Fruit fly (Drosophila melanogaster): Measurements from ENCODE around the gene colt.

Gene colt

dm6 chr2L:2765659-2766373 lies 4.1 kb downstream of the colt start, which contains the start of the genes Snx21 and aph-1 (continued):
- TF ChIP-seq cato (GFP tag; optimal IDR thresholded peaks at IDR 0.05; ENCODE audit: borderline replicate concordance), result peak; percentile 90
- TF ChIP-seq lab (GFP tag; optimal IDR thresholded peaks at IDR 0.05), result peak; percentile 95
- peak; percentile 64 for TF ChIP-seq CG15073 (GFP tag; optimal IDR thresholded peaks at IDR 0.05)
- TF ChIP-seq Vsx1 (GFP tag; optimal IDR thresholded peaks at IDR 0.05), result peak; percentile 87
- peak; percentile 76 for TF ChIP-seq CG1792 (GFP tag; optimal IDR thresholded peaks at IDR 0.05)
- peak; percentile 72; the same call in 1 of the 2 replicates for TF ChIP-seq dan (GFP tag; IDR thresholded peaks at IDR 0.05)
- TF ChIP-seq amos (GFP tag; IDR thresholded peaks at IDR 0.05; ENCODE audit: partially characterized antibody), result peak; percentile 40; the same call in 1 of the 2 replicates
- peak; percentile 94 for TF ChIP-seq vvl (GFP tag; IDR thresholded peaks at IDR 0.05)
- TF ChIP-seq dmrt99B (tag; optimal IDR thresholded peaks at IDR 0.05), result peak; percentile 94
- peak; percentile 93 for TF ChIP-seq Dip3 (GFP tag; optimal IDR thresholded peaks at IDR 0.05)
- peak; percentile 75 for TF ChIP-seq CG8765 (GFP tag; IDR thresholded peaks at IDR 0.05)
- TF ChIP-seq bsh (GFP tag; optimal IDR thresholded peaks at IDR 0.05), result peak; percentile 64 to 93
- TF ChIP-seq gfzf (GFP tag; optimal IDR thresholded peaks at IDR 0.05), result peak; percentile 21
- TF ChIP-seq CG16779 (GFP tag; IDR thresholded peaks at IDR 0.05), result peak; percentile 14; the same call in 1 of the 2 replicates
- peak; percentile 77 for TF ChIP-seq NC2β (GFP tag; optimal IDR thresholded peaks at IDR 0.05)
- TF ChIP-seq CG8359 (GFP tag; optimal IDR thresholded peaks at IDR 0.05; ENCODE audit: borderline replicate concordance), result peak; percentile 82
- peak; percentile 93 for TF ChIP-seq phol (tag; optimal IDR thresholded peaks at IDR 0.05)
- peak; percentile 93 for TF ChIP-seq CG4424 (GFP tag; optimal IDR thresholded peaks at IDR 0.05)
- peak; percentile 75 for TF ChIP-seq Deaf1 (tag; optimal IDR thresholded peaks at IDR 0.05)
- TF ChIP-seq wor (GFP tag; IDR thresholded peaks at IDR 0.05), result peak; percentile 75
- peak; percentile 88 for TF ChIP-seq Blimp-1 (GFP tag; optimal IDR thresholded peaks at IDR 0.05)
- TF ChIP-seq CG6689 (GFP tag; IDR thresholded peaks at IDR 0.05), result peak; percentile 91
- peak; percentile 63 for TF ChIP-seq schlank (tag; optimal IDR thresholded peaks at IDR 0.05)
- peak in 1 of 2 experiments; percentile 90 for TF ChIP-seq Eip74EF (GFP tag; optimal IDR thresholded peaks at IDR 0.05)
- peak; percentile 80 for TF ChIP-seq YL-1 (GFP tag; optimal IDR thresholded peaks at IDR 0.05)
- peak; percentile 81 for TF ChIP-seq al (GFP tag; IDR thresholded peaks at IDR 0.05)
- peak; percentile 89 for TF ChIP-seq cwo (GFP tag; optimal IDR thresholded peaks at IDR 0.05)
- TF ChIP-seq BtbVII (GFP tag; optimal IDR thresholded peaks at IDR 0.05), result peak; percentile 91
- TF ChIP-seq CG11247 (GFP tag; IDR thresholded peaks at IDR 0.05), result peak; percentile 77
- TF ChIP-seq CG15514 (GFP tag; optimal IDR thresholded peaks at IDR 0.05), result peak; percentile 84
- TF ChIP-seq jigr1 (GFP tag; IDR thresholded peaks at IDR 0.05), result peak; percentile 77; the same call in 2 of the 3 replicates
- TF ChIP-seq Scr (GFP tag; IDR thresholded peaks at IDR 0.05; ENCODE audit: partially characterized antibody), result peak; percentile 33; the same call in 1 of the 2 replicates
- TF ChIP-seq HHEX (GFP tag; optimal IDR thresholded peaks at IDR 0.05), result peak; percentile 93
- peak; percentile 34 for TF ChIP-seq ftz-f1 (GFP tag; optimal IDR thresholded peaks at IDR 0.05)
- peak; percentile 91 for TF ChIP-seq Dek (tag; optimal IDR thresholded peaks at IDR 0.05)
- peak; percentile 82 for TF ChIP-seq Fer2 (tag; optimal IDR thresholded peaks at IDR 0.05)
- peak; percentile 77 for TF ChIP-seq Mrtf (GFP tag; IDR thresholded peaks at IDR 0.05)
- peak; percentile 40 for TF ChIP-seq hkb (optimal IDR thresholded peaks at IDR 0.05)
- peak; percentile 91 for TF ChIP-seq hkb (GFP tag; IDR thresholded peaks at IDR 0.05)
- TF ChIP-seq fd102C (GFP tag; optimal IDR thresholded peaks at IDR 0.05), result peak; percentile 28
- no peak for TF ChIP-seq Hr39 (optimal IDR thresholded peaks at IDR 0.05)
- peak; percentile 60 for TF ChIP-seq btn (GFP tag; optimal IDR thresholded peaks at IDR 0.05)
- peak; percentile 49 for TF ChIP-seq CTCF (GFP tag; optimal IDR thresholded peaks at IDR 0.05)
- TF ChIP-seq Dll (GFP tag; IDR thresholded peaks at IDR 0.05; ENCODE audit: partially characterized antibody), result no peak
- peak; percentile 89 for TF ChIP-seq Atf6 (GFP tag; IDR thresholded peaks at IDR 0.05)
- TF ChIP-seq CG18262 (tag; optimal IDR thresholded peaks at IDR 0.05), result peak; percentile 93
- TF ChIP-seq CG32767 (GFP tag; IDR thresholded peaks at IDR 0.05), result peak; percentile 89
- peak; percentile 91 for TF ChIP-seq NfI (GFP tag; optimal IDR thresholded peaks at IDR 0.05)
- TF ChIP-seq HLH3B (GFP tag; IDR thresholded peaks at IDR 0.05), result peak; percentile 81
